Worm (Caenorhabditis elegans) whole organism, L2 larva: ENCODE data around the gene C54C6.5.
A peak's percentile ranks its signal among the peaks of the same experiment; 100 is the strongest.

Experiments used
- C34F6.9 ChIP-seq: fragments of 150-350 bp; optimal IDR thresholded peaks from 2 replicates; lab custom pipeline; 2014; ENCODE audit warnings: missing biosample characterization, missing genetic modification characterization
- F13H6.1 ChIP-seq: sonication (generic microtip); optimal IDR thresholded peaks from 2 replicates; lab custom pipeline; 2016; ENCODE audit warnings: missing genetic modification characterization, missing compliant biosample characterization
- Y55F3AM.14 ChIP-seq: fragments of 200-800 bp; sonication (Bioruptor generic); optimal IDR thresholded peaks from 2 replicates; lab custom pipeline; 2018; ENCODE audit warnings: mild to moderate bottlenecking, missing genetic modification characterization, missing compliant biosample characterization
- ZK546.5 ChIP-seq: sonication (generic microtip); optimal IDR thresholded peaks from 2 replicates; lab custom pipeline; 2017; ENCODE audit warnings: missing biosample characterization, missing genetic modification characterization
- alr-1 ChIP-seq: fragments of 150-350 bp; optimal IDR thresholded peaks from 2 replicates; lab custom pipeline; 2014; ENCODE audit warnings: missing biosample characterization, missing genetic modification characterization
- aly-2 ChIP-seq: fragments of 150-350 bp; optimal IDR thresholded peaks from 2 replicates; lab custom pipeline; 2014; ENCODE audit warnings: missing biosample characterization, missing genetic modification characterization
- ama-1 ChIP-seq: fragments of 150-350 bp; optimal IDR thresholded peaks from 2 replicates; lab custom pipeline; 2018; ENCODE audit warnings: inconsistent platforms
- blmp-1 ChIP-seq: sonication (generic microtip); optimal IDR thresholded peaks from 2 replicates; lab custom pipeline; 2017; ENCODE audit warnings: missing genetic modification characterization, mild to moderate bottlenecking, missing compliant biosample characterization, antibody characterized with exemption, moderate library complexity; ENCODE audit not compliant: insufficient read depth
- ceh-82 ChIP-seq: fragments of 150-350 bp; optimal IDR thresholded peaks from 2 replicates; lab custom pipeline; 2014; ENCODE audit warnings: missing biosample characterization, missing genetic modification characterization
- crh-2 ChIP-seq: sonication (generic microtip); optimal IDR thresholded peaks from 2 replicates; lab custom pipeline; 2017; ENCODE audit warnings: missing biosample characterization, missing genetic modification characterization
- egl-27 ChIP-seq: sonication (generic microtip); optimal IDR thresholded peaks from 3 replicates; lab custom pipeline; 2017; ENCODE audit warnings: missing biosample characterization, missing genetic modification reagents, missing genetic modification characterization
- elt-1 ChIP-seq: fragments of 150-350 bp; optimal IDR thresholded peaks from 2 replicates; lab custom pipeline; 2014; ENCODE audit warnings: missing biosample characterization, missing genetic modification characterization
- elt-3 ChIP-seq: sonication (generic microtip); optimal IDR thresholded peaks from 2 replicates; lab custom pipeline; 2017; ENCODE audit warnings: missing biosample characterization, missing genetic modification characterization
- fos-1 ChIP-seq: fragments of 150-350 bp; optimal IDR thresholded peaks from 2 replicates; lab custom pipeline; 2014; ENCODE audit warnings: missing biosample characterization, missing genetic modification characterization
- gmeb-1 ChIP-seq: fragments of 150-350 bp; optimal IDR thresholded peaks from 2 replicates; lab custom pipeline; 2014; ENCODE audit warnings: missing biosample characterization, missing genetic modification characterization
- lin-11 ChIP-seq: fragments of 150-350 bp; sonication (generic microtip); optimal IDR thresholded peaks from 2 replicates; lab custom pipeline; 2014; ENCODE audit warnings: missing biosample characterization, missing genetic modification characterization, inconsistent platforms, mixed read lengths
- lin-13 ChIP-seq: fragments of 150-350 bp; optimal IDR thresholded peaks from 2 replicates; lab custom pipeline; 2014; ENCODE audit warnings: missing biosample characterization, missing genetic modification reagents, missing genetic modification characterization
- lin-39 ChIP-seq: fragments of 150-350 bp; optimal IDR thresholded peaks from 2 replicates; lab custom pipeline; 2014; ENCODE audit warnings: missing biosample characterization, missing genetic modification reagents, missing genetic modification characterization
- lsy-2 ChIP-seq, 2 experiments: fragments of 150-350 bp in 1 of 2; sonication (generic microtip) in 1 of 2; optimal IDR thresholded peaks; 2 replicates each; lab custom pipeline; 2014 to 2017; ENCODE audit warnings: missing biosample characterization in 2 of 2, missing genetic modification characterization in 2 of 2
- mab-5 ChIP-seq: fragments of 150-350 bp; optimal IDR thresholded peaks from 2 replicates; lab custom pipeline; 2014; ENCODE audit warnings: missing biosample characterization, missing genetic modification characterization
- mbf-1 ChIP-seq: sonication (generic microtip); optimal IDR thresholded peaks from 2 replicates; lab custom pipeline; 2017; ENCODE audit warnings: missing biosample characterization, missing genetic modification characterization
- mdl-1 ChIP-seq, 2 experiments: fragments of 150-350 bp in 1 of 2; sonication (generic microtip) in 1 of 2; optimal IDR thresholded peaks; 2 replicates each; lab custom pipeline; 2017; ENCODE audit warnings: missing biosample characterization in 2 of 2, missing genetic modification characterization in 2 of 2
- nhr-10 ChIP-seq: sonication (generic microtip); optimal IDR thresholded peaks from 2 replicates; lab custom pipeline; 2017; ENCODE audit warnings: missing biosample characterization, missing genetic modification characterization
- nhr-11 ChIP-seq: fragments of 150-350 bp; optimal IDR thresholded peaks from 2 replicates; lab custom pipeline; 2014; ENCODE audit warnings: missing biosample characterization, missing genetic modification characterization
- nhr-12 ChIP-seq: fragments of 150-350 bp; optimal IDR thresholded peaks from 2 replicates; lab custom pipeline; 2014; ENCODE audit warnings: missing biosample characterization, missing genetic modification characterization
- nhr-129 ChIP-seq: fragments of 150-350 bp; optimal IDR thresholded peaks from 2 replicates; lab custom pipeline; 2014; ENCODE audit warnings: missing biosample characterization, missing genetic modification characterization
- nhr-21 ChIP-seq: fragments of 150-350 bp; optimal IDR thresholded peaks from 2 replicates; lab custom pipeline; 2014; ENCODE audit warnings: missing biosample characterization, missing genetic modification characterization
- nhr-23 ChIP-seq: fragments of 150-350 bp; optimal IDR thresholded peaks from 2 replicates; lab custom pipeline; 2014; ENCODE audit warnings: missing biosample characterization, missing genetic modification reagents, missing genetic modification characterization
- nhr-237 ChIP-seq: fragments of 150-350 bp; optimal IDR thresholded peaks from 2 replicates; lab custom pipeline; 2014; ENCODE audit warnings: missing biosample characterization, missing genetic modification characterization
- nhr-25 ChIP-seq: fragments of 150-350 bp; sonication (generic microtip); optimal IDR thresholded peaks from 3 replicates; lab custom pipeline; 2014; ENCODE audit warnings: missing biosample characterization, missing genetic modification characterization
- nhr-6 ChIP-seq: fragments of 150-350 bp; optimal IDR thresholded peaks from 2 replicates; lab custom pipeline; 2014; ENCODE audit warnings: missing biosample characterization, missing genetic modification characterization
- nhr-77 ChIP-seq: fragments of 150-350 bp; optimal IDR thresholded peaks from 2 replicates; lab custom pipeline; 2014; ENCODE audit warnings: missing biosample characterization, missing genetic modification characterization
- peb-1 ChIP-seq: fragments of 150-350 bp; optimal IDR thresholded peaks from 2 replicates; lab custom pipeline; 2014; ENCODE audit warnings: missing biosample characterization, missing genetic modification characterization
- sem-4 ChIP-seq: fragments of 150-350 bp; optimal IDR thresholded peaks from 2 replicates; lab custom pipeline; 2014; ENCODE audit warnings: missing biosample characterization, missing genetic modification reagents, missing genetic modification characterization
- skn-1 ChIP-seq: sonication (generic microtip); optimal IDR thresholded peaks from 2 replicates; lab custom pipeline; 2017; ENCODE audit warnings: missing biosample characterization, missing genetic modification characterization
- sma-3 ChIP-seq: sonication (generic microtip); optimal IDR thresholded peaks from 2 replicates; lab custom pipeline; 2016; ENCODE audit warnings: missing genetic modification reagents, missing genetic modification characterization, missing compliant biosample characterization
- sma-9 ChIP-seq, 2 experiments: fragments of 150-350 bp in 1 of 2; sonication (generic microtip) in 1 of 2; optimal IDR thresholded peaks; 2 replicates each; lab custom pipeline; 2014 to 2016; ENCODE audit warnings: missing genetic modification characterization in 2 of 2, mild to moderate bottlenecking in 1 of 2, missing biosample characterization in 1 of 2, missing compliant biosample characterization in 1 of 2, missing genetic modification reagents in 1 of 2, moderate library complexity in 1 of 2
- snpc-4 ChIP-seq: fragments of 150-350 bp; optimal IDR thresholded peaks from 2 replicates; lab custom pipeline; 2014; ENCODE audit warnings: missing biosample characterization, missing genetic modification characterization
- unc-39 ChIP-seq: fragments of 150-350 bp; optimal IDR thresholded peaks from 2 replicates; lab custom pipeline; 2014; ENCODE audit warnings: missing biosample characterization, missing genetic modification characterization
- unc-55 ChIP-seq: fragments of 150-350 bp; sonication (generic microtip); optimal IDR thresholded peaks from 3 replicates; lab custom pipeline; 2014; ENCODE audit warnings: missing biosample characterization, missing genetic modification reagents, missing genetic modification characterization
- zag-1 ChIP-seq: fragments of 150-350 bp; optimal IDR thresholded peaks from 2 replicates; lab custom pipeline; 2014; ENCODE audit warnings: missing biosample characterization, missing genetic modification characterization
- ztf-1 ChIP-seq: fragments of 200-800 bp; sonication (Bioruptor generic); conservative IDR thresholded peaks from 2 replicates; pipeline ENCODE4 v1.3.6; 2022; ENCODE audit warnings: missing genetic modification characterization, missing compliant biosample characterization
- ztf-4 ChIP-seq: fragments of 150-350 bp; optimal IDR thresholded peaks from 2 replicates; lab custom pipeline; 2014; ENCODE audit warnings: missing biosample characterization, missing genetic modification characterization

C54C6.5 gene

DNA sequence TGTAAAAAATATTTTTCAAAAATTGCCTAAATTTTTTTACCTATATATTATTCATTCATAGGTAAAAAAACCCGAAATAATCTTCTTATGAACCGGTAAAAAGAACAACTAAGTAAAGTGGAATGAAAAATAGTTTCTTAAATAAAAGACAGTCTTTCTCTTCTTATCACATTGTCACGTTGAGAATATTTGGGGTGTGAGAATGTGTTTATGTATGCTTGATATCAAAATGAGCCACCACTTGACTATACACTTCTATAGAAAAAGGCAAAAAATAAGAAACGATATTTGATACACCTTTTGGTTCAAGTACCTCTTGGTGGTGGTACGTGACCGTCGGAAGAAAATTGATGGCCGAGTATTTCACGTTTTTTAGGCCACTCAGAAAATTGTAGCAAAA, 30.1 kb downstream of the C54C6.5 start, which contains the start of gene hmit-1.3:
Gene hmit-1.3 (minus strand): TSS at position 103 of the 400 bp plus-strand sequence.
- TF ChIP-seq fos-1 (tag; lab: Kevin White, UChicago) (peak; percentile 41), sma-9 (GFP tag; optimal IDR thresholded peaks at IDR 0.05; lab: Kevin White, UChicago) (no peak), sma-9 (tag; optimal IDR thresholded peaks at IDR 0.05; lab: Kevin White, UChicago) (no peak)

ce11 chrIII:3511808-3512207, 37.8 kb downstream of the C54C6.5 start:
- TF ChIP-seq nhr-11 = no peak
- TF ChIP-seq nhr-237 (tag; lab: Kevin White, UChicago) = no peak
- no peak for TF ChIP-seq ztf-1 (GFP tag; lab: Robert Waterston, UW)
- TF ChIP-seq fos-1 (tag; lab: Kevin White, UChicago) = no peak
- no peak for TF ChIP-seq snpc-4
- no peak for TF ChIP-seq mbf-1
- TF ChIP-seq mdl-1 (tag; optimal IDR thresholded peaks at IDR 0.05; lab: Kevin White, UChicago) = no peak
- TF ChIP-seq nhr-129 = no peak
- no peak for TF ChIP-seq elt-1 (tag; lab: Kevin White, UChicago)
- TF ChIP-seq mab-5 = no peak
- no peak for TF ChIP-seq nhr-10
- TF ChIP-seq, all 48 proteins: peak for 0

- peak; percentile 4 for TF ChIP-seq sma-9 (GFP tag; optimal IDR thresholded peaks at IDR 0.05; lab: Kevin White, UChicago)
- no peak for TF ChIP-seq sma-9 (tag; optimal IDR thresholded peaks at IDR 0.05; lab: Kevin White, UChicago)
- TF ChIP-seq peb-1 (tag; lab: Kevin White, UChicago) = no peak
- peak; percentile 89 for TF ChIP-seq C34F6.9
- TF ChIP-seq F13H6.1 (tag; lab: Kevin White, UChicago) = peak; percentile 21
- peak; percentile 49 for TF ChIP-seq lin-13 (GFP tag; lab: Kevin White, UChicago)
- no peak for TF ChIP-seq nhr-77 (tag; lab: Kevin White, UChicago)
- no peak for TF ChIP-seq unc-39 (tag; lab: Kevin White, UChicago)
- peak; percentile 11 for TF ChIP-seq nhr-129
- TF ChIP-seq crh-2 = peak; percentile 56
- TF ChIP-seq zag-1 = no peak
- TF ChIP-seq fos-1 (tag; lab: Kevin White, UChicago) = peak; percentile 34
- no peak for TF ChIP-seq mbf-1
- no peak for TF ChIP-seq mab-5
- peak; percentile 85 to 98 for TF ChIP-seq lsy-2 (tag; optimal IDR thresholded peaks at IDR 0.05; lab: Kevin White, UChicago)
- peak; percentile 2 for TF ChIP-seq gmeb-1 (tag; lab: Kevin White, UChicago)
- peak; percentile 66 for TF ChIP-seq unc-55
Observed at ce11 chrIII:3509908-3510307, 39.7 kb downstream of the C54C6.5 start, which contains the start of the genes M01F1.4 and mrpl-35. Gene M01F1.4, minus strand, starts transcription at chrIII:3510033. Gene mrpl-35, plus strand, starts transcription at chrIII:3510237.

DNA sequence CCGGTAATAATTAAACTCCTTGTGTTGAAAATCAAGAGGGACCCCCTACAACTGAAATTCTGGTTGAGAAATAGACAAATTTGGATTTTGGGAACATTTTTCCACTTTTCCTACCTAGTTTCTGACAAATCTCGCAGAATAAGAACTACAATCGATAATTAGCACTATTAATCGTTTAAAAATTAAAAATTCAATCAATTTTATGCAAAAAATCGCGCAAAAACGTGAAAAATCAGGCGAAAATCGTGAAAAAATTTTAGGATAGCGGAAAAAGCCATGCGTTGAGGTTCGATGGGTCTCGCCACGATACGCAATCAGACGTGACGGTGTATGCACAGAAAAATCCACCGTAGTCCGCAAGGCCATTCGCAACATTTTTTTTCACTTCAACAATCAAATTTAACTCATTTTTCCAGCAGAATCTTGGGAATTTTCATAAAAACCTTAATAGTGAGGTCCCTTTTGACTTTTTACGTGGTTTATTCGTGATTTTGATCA, 44.5 kb downstream of the C54C6.5 start, which contains the start of gene lias-1:
Gene lias-1 (minus strand): TSS at position 51 of the 498 bp plus-strand sequence.
- peak; percentile 60 for TF ChIP-seq F13H6.1 (tag; lab: Kevin White, UChicago)
- no peak for TF ChIP-seq skn-1 (tag; lab: Kevin White, UChicago)
- peak; percentile 29 for TF ChIP-seq zag-1
- TF ChIP-seq nhr-12 = no peak
- TF ChIP-seq sma-9 (GFP tag; optimal IDR thresholded peaks at IDR 0.05; lab: Kevin White, UChicago) = peak; percentile 55
- TF ChIP-seq sma-9 (tag; optimal IDR thresholded peaks at IDR 0.05; lab: Kevin White, UChicago) = no peak
- TF ChIP-seq sem-4 (tag; lab: Kevin White, UChicago) = peak; percentile 43
- TF ChIP-seq nhr-77 (tag; lab: Kevin White, UChicago) = no peak
- TF ChIP-seq blmp-1 (tag; lab: Kevin White, UChicago) = peak; percentile 75
- TF ChIP-seq sma-3 (GFP tag; lab: Kevin White, UChicago) = peak; percentile 64
- no peak for TF ChIP-seq alr-1 (tag; lab: Kevin White, UChicago)
- peak; percentile 92 for TF ChIP-seq C34F6.9
- TF ChIP-seq lin-11 (tag; lab: Kevin White, UChicago) = peak; percentile 69
- peak; percentile 85 for TF ChIP-seq lin-13 (GFP tag; lab: Kevin White, UChicago)
- TF ChIP-seq peb-1 (tag; lab: Kevin White, UChicago) = no peak
- no peak for TF ChIP-seq elt-1 (tag; lab: Kevin White, UChicago)
- no peak for TF ChIP-seq unc-39 (tag; lab: Kevin White, UChicago)
- TF ChIP-seq aly-2 (tag; lab: Kevin White, UChicago) = no peak
- no peak for TF ChIP-seq mbf-1
- no peak for TF ChIP-seq ZK546.5 (tag; lab: Kevin White, UChicago)
- peak; percentile 91 for TF ChIP-seq nhr-129
- TF ChIP-seq ceh-82 = no peak
- TF ChIP-seq elt-3 = no peak
- TF ChIP-seq ama-1 (lab: Kevin White, UChicago) = peak; percentile 49
- peak; percentile 86 for TF ChIP-seq nhr-25 (tag; lab: Kevin White, UChicago)
- no peak for TF ChIP-seq nhr-10
- TF ChIP-seq ztf-4 = peak; percentile 40
- peak; percentile 71 for TF ChIP-seq nhr-21 (tag; lab: Kevin White, UChicago)
- peak; percentile 76 for TF ChIP-seq fos-1 (tag; lab: Kevin White, UChicago)
- TF ChIP-seq nhr-23 (tag; lab: Kevin White, UChicago) = no peak
- TF ChIP-seq crh-2 = peak; percentile 88
- no peak for TF ChIP-seq Y55F3AM.14 (GFP tag; lab: Kevin White, UChicago)
- no peak for TF ChIP-seq nhr-11
- TF ChIP-seq mab-5 = peak; percentile 23
- TF ChIP-seq nhr-6 = no peak
- peak; percentile 57 for TF ChIP-seq snpc-4
- TF ChIP-seq ztf-1 (GFP tag; lab: Robert Waterston, UW) = no peak
- no peak for TF ChIP-seq nhr-237 (tag; lab: Kevin White, UChicago)
- no peak for TF ChIP-seq egl-27 (tag; lab: Kevin White, UChicago)
- TF ChIP-seq mdl-1 (tag; optimal IDR thresholded peaks at IDR 0.05; lab: Kevin White, UChicago) = peak in 1 of 2 experiments; percentile 21
- no peak for TF ChIP-seq lin-39
- TF ChIP-seq gmeb-1 (tag; lab: Kevin White, UChicago) = peak; percentile 79
